Fruit fly (Drosophila melanogaster) whole organism, wandering third instar larva: Measurements from ENCODE around the gene Nuf2.

Experiments
- Hnf4 ChIP-seq: fragments of 200-800 bp; sonication (Bioruptor generic); optimal IDR thresholded peaks from 2 replicates; lab custom pipeline; 2016; ENCODE audit warnings: missing biosample characterization, mild to moderate bottlenecking, missing genetic modification characterization
- Hr78 ChIP-seq: fragments of >200 bp; optimal IDR thresholded peaks from 2 replicates; lab custom pipeline; 2017; ENCODE audit warnings: missing biosample characterization, missing genetic modification characterization
- Hr83 ChIP-seq: fragments of 200-300 bp; sonication (Bioruptor generic); optimal IDR thresholded peaks from 2 replicates; lab custom pipeline; 2016; ENCODE audit warnings: missing biosample characterization, mild to moderate bottlenecking, missing genetic modification characterization, moderate library complexity; ENCODE audit not compliant: poor library complexity, severe bottlenecking
- Jra ChIP-seq: sonication (Bioruptor generic); optimal IDR thresholded peaks from 2 replicates; lab custom pipeline; 2016; ENCODE audit warnings: missing biosample characterization, missing genetic modification characterization
- dl ChIP-seq, 2 experiments: fragments of 175-275, 200-275 bp in 1 of 2; fragments of 200-275 bp in 1 of 2; sonication (Bioruptor generic); optimal IDR thresholded peaks; lab custom pipeline; 2018; ENCODE audit warnings: mild to moderate bottlenecking in 2 of 2, missing biosample characterization in 2 of 2, missing genetic modification characterization in 2 of 2, moderate library complexity in 2 of 2; ENCODE audit not compliant: partially characterized antibody in 2 of 2, insufficient read depth in 1 of 2
- ey ChIP-seq: fragments of 200-800 bp; sonication (Bioruptor generic); optimal IDR thresholded peaks from 2 replicates; lab custom pipeline; 2016; ENCODE audit warnings: missing biosample characterization, missing genetic modification characterization
- fru ChIP-seq: fragments of 200-800 bp; sonication (Bioruptor generic); optimal IDR thresholded peaks from 3 replicates; lab custom pipeline; 2016; ENCODE audit warnings: missing biosample characterization, mild to moderate bottlenecking, missing genetic modification characterization
- pan ChIP-seq: fragments of >200 bp; optimal IDR thresholded peaks from 2 replicates; lab custom pipeline; 2017
- sv ChIP-seq: fragments of 200-800 bp; sonication (Bioruptor generic); optimal IDR thresholded peaks from 3 replicates; lab custom pipeline; 2016; ENCODE audit warnings: missing biosample characterization, missing genetic modification characterization
- usp ChIP-seq: fragments of >200 bp; optimal IDR thresholded peaks from 2 replicates; lab custom pipeline; 2017; ENCODE audit warnings: missing biosample characterization, missing genetic modification characterization
- woc ChIP-seq: sonication (Bioruptor generic); optimal IDR thresholded peaks from 2 replicates; lab custom pipeline; 2016; ENCODE audit warnings: missing biosample characterization, mild to moderate bottlenecking, missing genetic modification characterization

DNA sequence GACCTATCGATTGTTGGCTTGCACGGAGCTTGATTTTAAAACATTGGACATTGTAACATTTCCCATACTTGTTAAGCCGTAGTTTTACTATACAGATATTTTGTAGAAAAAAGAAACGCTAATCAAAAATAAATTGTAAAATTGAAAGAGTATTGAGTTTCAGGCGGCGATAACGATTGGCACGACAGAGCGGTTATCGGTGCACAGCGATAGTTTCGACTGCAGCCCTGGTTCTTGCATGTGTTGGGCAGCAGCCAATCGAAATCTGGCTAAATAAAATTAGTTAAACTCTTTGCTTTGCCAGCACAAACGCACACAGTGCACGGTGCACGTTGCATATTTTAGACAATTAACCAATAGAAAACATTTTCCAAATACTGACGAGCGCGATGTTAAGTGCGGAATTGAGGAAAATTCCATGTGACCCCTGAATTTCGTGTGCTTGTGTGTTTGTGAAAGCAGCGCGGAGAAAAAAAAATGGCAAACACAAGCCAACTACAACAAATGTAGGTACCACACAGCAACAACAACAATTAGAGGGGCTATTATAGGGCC lies 27.8 kb downstream of the Nuf2 start, which contains the start of gene milt:
- TF ChIP-seq Hr83 (no peak), sv (GFP tag; lab: Kevin White, UChicago) (no peak), usp (no peak), dl (GFP tag; optimal IDR thresholded peaks at IDR 0.05; lab: Kevin White, UChicago; ENCODE audit: insufficient read depth in 1 of 2, partially characterized antibody in 2 of 2) (no peak), Jra (GFP tag; lab: Kevin White, UChicago) (no peak), fru (GFP tag; lab: Kevin White, UChicago) (no peak), woc (GFP tag; lab: Kevin White, UChicago) (no peak), Hr78 (GFP tag; lab: Kevin White, UChicago) (no peak), pan (lab: Kevin White, UChicago) (no peak), ey (no peak), Hnf4 (GFP tag; lab: Kevin White, UChicago) (no peak)
